Worm (Caenorhabditis elegans) whole organism, L4 larva: ENCODE data around the gene srx-8.

Source experiments
- ceh-28 ChIP-seq: fragments of 150-350 bp; optimal IDR thresholded peaks from 2 replicates; lab custom pipeline; 2014; ENCODE audit warnings: missing biosample characterization, missing genetic modification reagents, missing genetic modification characterization
- daf-16 ChIP-seq, 3 experiments: sonication (generic microtip); optimal IDR thresholded peaks; 2 replicates each; lab custom pipeline; 2016 to 2017; ENCODE audit warnings: missing genetic modification characterization in 3 of 3, missing genetic modification reagents in 3 of 3, mild to moderate bottlenecking in 2 of 3, missing compliant biosample characterization in 2 of 3, missing biosample characterization in 1 of 3, moderate library complexity in 1 of 3
- mes-2 ChIP-seq: sonication (generic microtip); optimal IDR thresholded peaks from 2 replicates; lab custom pipeline; 2016; ENCODE audit warnings: missing genotype, mild to moderate bottlenecking, missing genetic modification characterization, missing compliant biosample characterization; ENCODE audit not compliant: poor library complexity, severe bottlenecking
- snpc-4 ChIP-seq: fragments of 150-350 bp; optimal IDR thresholded peaks from 2 replicates; lab custom pipeline; 2014; ENCODE audit warnings: missing biosample characterization, missing genetic modification characterization

ce11 chrV:532046-532445 is 23.9 kb downstream of the srx-8 start, which contains the start of gene nhr-58:
- TF ChIP-seq snpc-4 (tag; lab: Kevin White, UChicago) (no peak), ceh-28 (tag; lab: Kevin White, UChicago) (no peak), daf-16 (GFP tag; optimal IDR thresholded peaks at IDR 0.05; lab: Kevin White, UChicago) (no peak), daf-16 (tag; optimal IDR thresholded peaks at IDR 0.05; lab: Kevin White, UChicago) (peak; percentile 63), mes-2 (tag; lab: Kevin White, UChicago) (peak; percentile 76)
